Fruit fly (Drosophila melanogaster): Measurements from ENCODE around the gene Imp.

The Imp gene

dm6 chrX:10757616-10758078 is 66.4 kb downstream of the Imp start, which contains the start of gene Rph (continued):
- TF ChIP-seq hth (optimal IDR thresholded peaks at IDR 0.05) (no peak), Nf-YC (tag; optimal IDR thresholded peaks at IDR 0.05) (peak; percentile 9), stc (GFP tag; IDR thresholded peaks at IDR 0.05) (no peak), Elba2 (GFP tag; optimal IDR thresholded peaks at IDR 0.05) (no peak), CG15601 (tag; optimal IDR thresholded peaks at IDR 0.05) (no peak), CG15269 (tag; optimal IDR thresholded peaks at IDR 0.05) (peak; percentile 23), Rfx (GFP tag; IDR thresholded peaks at IDR 0.05) (0 out of 2 replicates have a peak, but pooled peaks have one; percentile 17), CG14441 (GFP tag; IDR thresholded peaks at IDR 0.05) (no peak), CG4707 (GFP tag; optimal IDR thresholded peaks at IDR 0.05) (no peak), CG18764 (GFP tag; optimal IDR thresholded peaks at IDR 0.05) (no peak), CG16813 (GFP tag; IDR thresholded peaks at IDR 0.05; ENCODE audit: partially characterized antibody) (0 out of 3 replicates have a peak, but pooled peaks have one; percentile 45), CG2116 (GFP tag; optimal IDR thresholded peaks at IDR 0.05) (no peak), CG17802 (tag; optimal IDR thresholded peaks at IDR 0.05) (no peak), maf-S (GFP tag; optimal IDR thresholded peaks at IDR 0.05) (no peak), CG2129 (GFP tag; IDR thresholded peaks at IDR 0.05; ENCODE audit: partially characterized antibody) (no peak), tio (GFP tag; optimal IDR thresholded peaks at IDR 0.05) (no peak), CG13894 (tag; optimal IDR thresholded peaks at IDR 0.05) (peak; percentile 40), Sry-β (GFP tag; optimal IDR thresholded peaks at IDR 0.05) (no peak), ash1 (GFP tag; optimal IDR thresholded peaks at IDR 0.05) (no peak), CG1603 (tag; optimal IDR thresholded peaks at IDR 0.05) (no peak), CG30403 (GFP tag; optimal IDR thresholded peaks at IDR 0.05) (no peak), CG8478 (optimal IDR thresholded peaks at IDR 0.05) (no peak), wor (GFP tag; IDR thresholded peaks at IDR 0.05) (no peak), ken (GFP tag; IDR thresholded peaks at IDR 0.05) (no peak), gcm (GFP tag; optimal IDR thresholded peaks at IDR 0.05) (no peak), sens (GFP tag) (peak; percentile 43), Dip2 (GFP tag; IDR thresholded peaks at IDR 0.05) (no peak), unpg (GFP tag; optimal IDR thresholded peaks at IDR 0.05) (no peak), CG2712 (tag; optimal IDR thresholded peaks at IDR 0.05) (no peak), Scr (GFP tag; IDR thresholded peaks at IDR 0.05; ENCODE audit: partially characterized antibody) (peak; percentile 60), lilli (GFP tag; optimal IDR thresholded peaks at IDR 0.05) (peak; percentile 13), Mrtf (GFP tag; IDR thresholded peaks at IDR 0.05) (no peak), kni (GFP tag; optimal IDR thresholded peaks at IDR 0.05) (no peak), gsb-n (tag; optimal IDR thresholded peaks at IDR 0.05) (no peak), CG13287 (GFP tag; IDR thresholded peaks at IDR 0.05; ENCODE audit: partially characterized antibody) (peak; percentile 63), Deaf1 (tag; optimal IDR thresholded peaks at IDR 0.05) (peak; percentile 36), Dp (GFP tag; optimal IDR thresholded peaks at IDR 0.05) (no peak), CG43689 (GFP tag; IDR thresholded peaks at IDR 0.05) (no peak), tx (GFP tag; optimal IDR thresholded peaks at IDR 0.05) (no peak), CG8359 (GFP tag; optimal IDR thresholded peaks at IDR 0.05; ENCODE audit: borderline replicate concordance) (no peak), TFAM (GFP tag; optimal IDR thresholded peaks at IDR 0.05) (no peak), nmo (GFP tag; optimal IDR thresholded peaks at IDR 0.05) (no peak), CG3847 (GFP tag; IDR thresholded peaks at IDR 0.05) (peak; percentile 30; the same call in 1 of the 2 replicates), grau (tag; optimal IDR thresholded peaks at IDR 0.05) (peak; percentile 10), dmrt99B (tag; optimal IDR thresholded peaks at IDR 0.05) (no peak), repo (GFP tag; optimal IDR thresholded peaks at IDR 0.05) (no peak), Myb (GFP tag; optimal IDR thresholded peaks at IDR 0.05) (peak; percentile 21), NfI (GFP tag; optimal IDR thresholded peaks at IDR 0.05) (no peak), CG6654 (GFP tag; optimal IDR thresholded peaks at IDR 0.05) (no peak), CG10321 (GFP tag; IDR thresholded peaks at IDR 0.05) (no peak), CG3407 (GFP tag; optimal IDR thresholded peaks at IDR 0.05) (no peak)
